Fruit fly (Drosophila melanogaster): ENCODE data around the gene B9d2.

Gene B9d2

dm6 chr2L:6124815-6125214 is 5.6 kb downstream of the B9d2 start, which contains the start of gene Arpc4 (continued):
- TF ChIP-seq schlank (tag; optimal IDR thresholded peaks at IDR 0.05) = no peak
- TF ChIP-seq Mes4 (GFP tag; optimal IDR thresholded peaks at IDR 0.05) = no peak
- no peak for TF ChIP-seq cad (GFP tag; optimal IDR thresholded peaks at IDR 0.05)
- TF ChIP-seq CG4424 (GFP tag; optimal IDR thresholded peaks at IDR 0.05) = peak; percentile 39
- TF ChIP-seq fd64A (GFP tag; optimal IDR thresholded peaks at IDR 0.05) = no peak
- peak; percentile 65 for TF ChIP-seq Lhr (GFP tag; optimal IDR thresholded peaks at IDR 0.05)
- TF ChIP-seq az2 (GFP tag; optimal IDR thresholded peaks at IDR 0.05) = peak; percentile 67
- TF ChIP-seq CG8924 (tag; optimal IDR thresholded peaks at IDR 0.05) = peak; percentile 55
- no peak for TF ChIP-seq fd102C (GFP tag; optimal IDR thresholded peaks at IDR 0.05)
- no peak for TF ChIP-seq scrt (GFP tag; optimal IDR thresholded peaks at IDR 0.05)
- TF ChIP-seq HLH54F (GFP tag; optimal IDR thresholded peaks at IDR 0.05) = peak; percentile 61
- TF ChIP-seq croc (GFP tag; conservative IDR thresholded peaks at IDR 0.05) = peak; percentile 29; the same call in 1 of the 3 replicates
- TF ChIP-seq Optix (GFP tag; IDR thresholded peaks at IDR 0.05) = no peak
- TF ChIP-seq CG4282 (GFP tag; optimal IDR thresholded peaks at IDR 0.05) = no peak
- TF ChIP-seq toy (GFP tag; IDR thresholded peaks at IDR 0.05) = no peak
- TF ChIP-seq Xbp1 (GFP tag; optimal IDR thresholded peaks at IDR 0.05) = peak; percentile 62
- no peak for TF ChIP-seq zf30C (GFP tag; optimal IDR thresholded peaks at IDR 0.05)
- TF ChIP-seq dm (GFP tag; optimal IDR thresholded peaks at IDR 0.05) = peak; percentile 33
- peak; percentile 34 for TF ChIP-seq Antp (GFP tag; optimal IDR thresholded peaks at IDR 0.05)
- TF ChIP-seq run (tag; optimal IDR thresholded peaks at IDR 0.05) = no peak
- peak; percentile 28; the same call in 1 of the 2 replicates for TF ChIP-seq stc (GFP tag; IDR thresholded peaks at IDR 0.05)
- TF ChIP-seq CG6765 (GFP tag; optimal IDR thresholded peaks at IDR 0.05) = no peak
- TF ChIP-seq CG30431 (GFP tag; optimal IDR thresholded peaks at IDR 0.05) = peak; percentile 3
- TF ChIP-seq CG17186 (GFP tag; optimal IDR thresholded peaks at IDR 0.05) = peak; percentile 34
- peak; percentile 30 for TF ChIP-seq Hr3 (GFP tag; optimal IDR thresholded peaks at IDR 0.05)
- peak; percentile 72 for TF ChIP-seq ranshi (GFP tag; IDR thresholded peaks at IDR 0.05)
- no peak for TF ChIP-seq Meics (GFP tag; optimal IDR thresholded peaks at IDR 0.05)
- peak; percentile 73 for TF ChIP-seq sob (GFP tag; IDR thresholded peaks at IDR 0.05)
- TF ChIP-seq Gsc (GFP tag; IDR thresholded peaks at IDR 0.05) = no peak
- no peak; the same call in 2 of the 3 replicates for TF ChIP-seq B-H1 (GFP tag; IDR thresholded peaks at IDR 0.05)
- peak; percentile 6 for TF ChIP-seq CG12299 (tag; optimal IDR thresholded peaks at IDR 0.05)
- TF ChIP-seq hbn (GFP tag; IDR thresholded peaks at IDR 0.05; ENCODE audit: partially characterized antibody) = no peak
- TF ChIP-seq cwo (GFP tag; optimal IDR thresholded peaks at IDR 0.05) = no peak
- no peak; the same call in 1 of the 2 replicates for TF ChIP-seq NFAT (GFP tag; IDR thresholded peaks at IDR 0.05)
- TF ChIP-seq sens (GFP tag) = peak; percentile 82
- TF ChIP-seq nerfin-1 (tag; optimal IDR thresholded peaks at IDR 0.05) = peak; percentile 69
- no peak for TF ChIP-seq br (optimal IDR thresholded peaks at IDR 0.05)
- TF ChIP-seq chm (GFP tag; IDR thresholded peaks at IDR 0.05) = no peak
- peak; percentile 70 for TF ChIP-seq CG30403 (GFP tag; optimal IDR thresholded peaks at IDR 0.05)
- TF ChIP-seq CG6272 (GFP tag; IDR thresholded peaks at IDR 0.05) = no peak
- no peak for TF ChIP-seq BtbVII (GFP tag; optimal IDR thresholded peaks at IDR 0.05)
- TF ChIP-seq Bgb (GFP tag; IDR thresholded peaks at IDR 0.05; ENCODE audit: partially characterized antibody) = no peak
- no peak for TF ChIP-seq tio (GFP tag; optimal IDR thresholded peaks at IDR 0.05)
- peak; percentile 49 for TF ChIP-seq CG4730 (GFP tag; IDR thresholded peaks at IDR 0.05)
- no peak for TF ChIP-seq PHDP (tag; optimal IDR thresholded peaks at IDR 0.05)
- TF ChIP-seq gce (GFP tag; IDR thresholded peaks at IDR 0.05) = peak; percentile 34; the same call in 1 of the 3 replicates
- no peak for TF ChIP-seq Side (GFP tag; optimal IDR thresholded peaks at IDR 0.05)
- no peak for TF ChIP-seq MESR4 (GFP tag; optimal IDR thresholded peaks at IDR 0.05)
- peak; percentile 66 for TF ChIP-seq pzg (GFP tag; optimal IDR thresholded peaks at IDR 0.05)
- peak; percentile 38 for TF ChIP-seq pnt (GFP tag; optimal IDR thresholded peaks at IDR 0.05)
- TF ChIP-seq Atf-2 (GFP tag; optimal IDR thresholded peaks at IDR 0.05) = no peak
- peak; percentile 83 for TF ChIP-seq CG11456 (GFP tag; IDR thresholded peaks at IDR 0.05)
- TF ChIP-seq Doc3 (GFP tag; IDR thresholded peaks at IDR 0.05; ENCODE audit: partially characterized antibody) = no peak

Data from whole organism, embryonic.